Fruit fly (Drosophila melanogaster) whole organism, adult: ENCODE measurements around the gene RabX4.

Source experiments
- CG12768 ChIP-seq: fragments of 200-800 bp; sonication (Bioruptor generic); optimal IDR thresholded peaks from 2 replicates; lab custom pipeline; 2017; ENCODE audit warnings: missing biosample characterization, missing genetic modification characterization, mild to moderate bottlenecking, moderate library complexity, missing genetic modification reagents
- CG14711 ChIP-seq: fragments of 200-800 bp; sonication (Bioruptor generic); optimal IDR thresholded peaks from 2 replicates; lab custom pipeline; 2018; ENCODE audit warnings: missing biosample characterization, mild to moderate bottlenecking, missing genetic modification characterization, moderate library complexity
- CG33017 ChIP-seq: fragments of 200-800 bp; sonication (Bioruptor generic); optimal IDR thresholded peaks from 2 replicates; lab custom pipeline; 2018; ENCODE audit warnings: missing biosample characterization, mild to moderate bottlenecking, missing genetic modification characterization, moderate library complexity
- CG7045 ChIP-seq: fragments of 200-800 bp; sonication (Bioruptor generic); optimal IDR thresholded peaks from 2 replicates; lab custom pipeline; 2017; ENCODE audit warnings: missing biosample characterization, mild to moderate bottlenecking, missing genetic modification characterization
- CG7101 ChIP-seq: fragments of 200-800 bp; sonication (Bioruptor generic); optimal IDR thresholded peaks from 2 replicates; lab custom pipeline; 2018; ENCODE audit warnings: missing biosample characterization, mild to moderate bottlenecking, missing genetic modification characterization, moderate library complexity
- Hr96 ChIP-seq: fragments of 200-800 bp; sonication (Bioruptor generic); optimal IDR thresholded peaks from 2 replicates; lab custom pipeline; 2016; ENCODE audit warnings: missing biosample characterization, missing genetic modification characterization
- Mnt ChIP-seq: fragments of 200-800 bp; sonication (Bioruptor generic); optimal IDR thresholded peaks from 2 replicates; lab custom pipeline; 2016; ENCODE audit warnings: missing biosample characterization, mild to moderate bottlenecking, missing genetic modification characterization
- cic ChIP-seq: fragments of 200-800 bp; sonication (Bioruptor generic); optimal IDR thresholded peaks from 2 replicates; lab custom pipeline; 2017; ENCODE audit warnings: missing biosample characterization, mild to moderate bottlenecking, missing genetic modification characterization, moderate library complexity
- cnc ChIP-seq, 2 experiments: fragments of >200 bp; optimal IDR thresholded peaks; 2 replicates each; lab custom pipeline; 2017
- kay ChIP-seq: fragments of 200-800 bp; sonication (Bioruptor generic); peaks from one replicate; lab custom pipeline; 2016; ENCODE audit warnings: missing biosample characterization, missing genetic modification characterization, borderline replicate concordance
- ovo ChIP-seq: fragments of 200-800 bp; sonication (Bioruptor generic); optimal IDR thresholded peaks from 2 replicates; lab custom pipeline; 2016; ENCODE audit warnings: missing biosample characterization, missing genetic modification characterization
- pad ChIP-seq: fragments of 200-800 bp; sonication (Bioruptor generic); optimal IDR thresholded peaks from 3 replicates; lab custom pipeline; 2017; ENCODE audit warnings: missing biosample characterization, missing genetic modification characterization, mild to moderate bottlenecking, moderate library complexity, missing genetic modification reagents

DNA sequence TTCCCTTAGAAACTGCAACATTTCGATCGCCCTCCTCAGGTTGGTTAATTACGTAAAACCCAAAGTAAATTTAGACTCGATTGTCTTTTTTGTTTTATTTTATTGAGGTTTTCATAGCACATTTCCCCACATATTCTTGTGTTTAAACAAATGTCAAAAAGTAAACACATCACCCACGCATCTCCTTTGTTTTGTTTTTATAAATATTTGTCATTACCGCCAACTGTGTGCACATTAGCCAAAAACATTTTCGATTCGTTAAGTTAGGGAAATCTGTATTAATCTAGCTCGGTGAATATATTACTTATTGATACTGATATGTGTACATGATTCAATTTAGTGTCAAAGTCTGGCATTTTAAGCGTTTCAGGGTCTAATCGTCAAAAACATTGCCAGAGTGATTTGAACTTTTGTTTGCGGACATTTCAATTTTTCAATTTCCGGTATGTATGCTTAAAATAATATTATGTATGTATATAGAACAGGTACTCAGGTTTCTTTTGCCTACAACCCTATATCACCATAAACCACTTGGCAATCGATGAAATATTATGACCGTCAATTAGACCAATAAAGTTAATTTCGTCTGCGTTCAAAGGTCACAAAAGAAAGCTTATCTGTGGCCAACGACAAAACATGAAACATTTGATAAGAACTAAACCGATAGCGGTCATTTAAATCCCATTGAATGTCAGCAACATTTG is 18.5 kb downstream of the RabX4 start:
- TF ChIP-seq Mnt (GFP tag; lab: Kevin White, UChicago) (no peak), CG7101 (tag; lab: Kevin White, UChicago) (no peak), CG12768 (no peak), cic (GFP tag; lab: Kevin White, UChicago) (no peak), ovo (GFP tag; lab: Kevin White, UChicago) (no peak), Hr96 (GFP tag; lab: Kevin White, UChicago) (no peak), CG14711 (no peak), pad (GFP tag; lab: Kevin White, UChicago) (no peak), cnc (optimal IDR thresholded peaks at IDR 0.05; lab: Kevin White, UChicago) (no peak), CG7045 (GFP tag; lab: Kevin White, UChicago) (no peak), kay (GFP tag; lab: Kevin White, UChicago) (peak; percentile 81), CG33017 (peak; percentile 5)
